Fruit fly (Drosophila melanogaster) whole organism, wandering third instar larva: ENCODE measurements around the gene CG42526.

ENCODE experiments used
- Abd-B ChIP-seq: fragments of >200 bp; optimal IDR thresholded peaks from 2 replicates; lab custom pipeline; 2017; ENCODE audit warnings: missing biosample characterization, missing genetic modification characterization
- CG32264 ChIP-seq: fragments of 200-800 bp; sonication (Bioruptor generic); optimal IDR thresholded peaks from 2 replicates; lab custom pipeline; 2016; ENCODE audit warnings: missing biosample characterization, missing genetic modification characterization
- CG9705 ChIP-seq: fragments of 200-800 bp; sonication (Bioruptor generic); optimal IDR thresholded peaks from 2 replicates; lab custom pipeline; 2018; ENCODE audit warnings: missing biosample characterization, mild to moderate bottlenecking, missing genetic modification characterization
- CrebA ChIP-seq: fragments of 200-800 bp; sonication (Bioruptor generic); optimal IDR thresholded peaks from 2 replicates; lab custom pipeline; 2016; ENCODE audit warnings: missing biosample characterization, mild to moderate bottlenecking, missing genetic modification characterization, borderline replicate concordance
- Dfd ChIP-seq: fragments of >200 bp; optimal IDR thresholded peaks from 2 replicates; lab custom pipeline; 2017; ENCODE audit warnings: missing biosample characterization, missing genetic modification characterization
- Dif ChIP-seq: fragments of 200-275, 200-300 bp; sonication (Bioruptor generic); optimal IDR thresholded peaks from 2 replicates; lab custom pipeline; 2018; ENCODE audit warnings: missing biosample characterization, missing genetic modification characterization; ENCODE audit not compliant: partially characterized antibody
- GATAd ChIP-seq: sonication (Bioruptor generic); optimal IDR thresholded peaks from 2 replicates; lab custom pipeline; 2016; ENCODE audit warnings: missing biosample characterization, missing genetic modification characterization
- Hnf4 ChIP-seq: fragments of 200-800 bp; sonication (Bioruptor generic); optimal IDR thresholded peaks from 2 replicates; lab custom pipeline; 2016; ENCODE audit warnings: missing biosample characterization, mild to moderate bottlenecking, missing genetic modification characterization
- Hr78 ChIP-seq: fragments of >200 bp; optimal IDR thresholded peaks from 2 replicates; lab custom pipeline; 2017; ENCODE audit warnings: missing biosample characterization, missing genetic modification characterization
- Hr83 ChIP-seq: fragments of 200-300 bp; sonication (Bioruptor generic); optimal IDR thresholded peaks from 2 replicates; lab custom pipeline; 2016; ENCODE audit warnings: missing biosample characterization, mild to moderate bottlenecking, missing genetic modification characterization, moderate library complexity; ENCODE audit not compliant: poor library complexity, severe bottlenecking
- Jra ChIP-seq: sonication (Bioruptor generic); optimal IDR thresholded peaks from 2 replicates; lab custom pipeline; 2016; ENCODE audit warnings: missing biosample characterization, missing genetic modification characterization
- Myc ChIP-seq: fragments of >200 bp; optimal IDR thresholded peaks from 2 replicates; lab custom pipeline; 2017
- N ChIP-seq: fragments of >200 bp; optimal IDR thresholded peaks from 2 replicates; lab custom pipeline; 2018; ENCODE audit warnings: missing biosample characterization, missing external identifiers, missing genetic modification characterization
- OdsH ChIP-seq: fragments of 200-800 bp; sonication (Bioruptor generic); optimal IDR thresholded peaks from 2 replicates; lab custom pipeline; 2016; ENCODE audit warnings: missing biosample characterization, mild to moderate bottlenecking, missing genetic modification characterization
- Rel ChIP-seq, 2 experiments: fragments of 200-800 bp; sonication (Bioruptor generic) in 1 of 2; optimal IDR thresholded peaks; 2 replicates in 1 of 2; 3 replicates in 1 of 2; lab custom pipeline; 2016 to 2019; ENCODE audit warnings: mild to moderate bottlenecking in 2 of 2, missing biosample characterization in 2 of 2, missing genetic modification characterization in 2 of 2, moderate library complexity in 1 of 2
- Sp1 ChIP-seq: fragments of 200-800 bp; sonication (Bioruptor generic); optimal IDR thresholded peaks from 3 replicates; lab custom pipeline; 2019; ENCODE audit warnings: missing biosample characterization, mild to moderate bottlenecking, missing genetic modification characterization, moderate library complexity
- Vsx2 ChIP-seq: fragments of 200-300, 225-300 bp; sonication (Bioruptor generic); optimal IDR thresholded peaks from 2 replicates; lab custom pipeline; 2018; ENCODE audit warnings: missing biosample characterization, missing genetic modification characterization; ENCODE audit not compliant: partially characterized antibody
- br ChIP-seq: fragments of 200-800 bp; sonication (Bioruptor generic); optimal IDR thresholded peaks from 2 replicates; lab custom pipeline; 2016; ENCODE audit warnings: missing biosample characterization, missing genetic modification characterization
- brk ChIP-seq: fragments of 200-800 bp; sonication (Bioruptor generic); optimal IDR thresholded peaks from 2 replicates; lab custom pipeline; 2016; ENCODE audit warnings: missing biosample characterization, mild to moderate bottlenecking, missing genetic modification characterization
- dl ChIP-seq, 2 experiments: fragments of 175-275, 200-275 bp in 1 of 2; fragments of 200-275 bp in 1 of 2; sonication (Bioruptor generic); optimal IDR thresholded peaks; lab custom pipeline; 2018; ENCODE audit warnings: mild to moderate bottlenecking in 2 of 2, missing biosample characterization in 2 of 2, missing genetic modification characterization in 2 of 2, moderate library complexity in 2 of 2; ENCODE audit not compliant: partially characterized antibody in 2 of 2, insufficient read depth in 1 of 2
- dmrt93B ChIP-seq: fragments of 200-800 bp; sonication (Bioruptor generic); optimal IDR thresholded peaks from 2 replicates; lab custom pipeline; 2018; ENCODE audit warnings: missing biosample characterization, mild to moderate bottlenecking, missing genetic modification characterization
- dsf ChIP-seq: sonication (Bioruptor generic); optimal IDR thresholded peaks from 2 replicates; lab custom pipeline; 2016; ENCODE audit warnings: missing biosample characterization, missing genetic modification characterization, borderline replicate concordance
- foxo ChIP-seq, 2 experiments: fragments of 200-800 bp; sonication (Bioruptor generic); optimal IDR thresholded peaks; 2 replicates in 1 of 2; 3 replicates in 1 of 2; lab custom pipeline; 2016 to 2017; ENCODE audit warnings: missing biosample characterization in 2 of 2, missing genetic modification characterization in 2 of 2
- fru ChIP-seq: fragments of 200-800 bp; sonication (Bioruptor generic); optimal IDR thresholded peaks from 3 replicates; lab custom pipeline; 2016; ENCODE audit warnings: missing biosample characterization, mild to moderate bottlenecking, missing genetic modification characterization
- h ChIP-seq: fragments of 200-800 bp; sonication (Bioruptor generic); optimal IDR thresholded peaks from 3 replicates; lab custom pipeline; 2016; ENCODE audit warnings: missing biosample characterization, mild to moderate bottlenecking, missing genetic modification characterization
- jim ChIP-seq: fragments of 175-275, 200-325 bp; sonication (Bioruptor generic); optimal IDR thresholded peaks from 2 replicates; lab custom pipeline; 2016; ENCODE audit warnings: missing biosample characterization, mild to moderate bottlenecking, missing genetic modification characterization
- lola ChIP-seq: fragments of >200 bp; optimal IDR thresholded peaks from 2 replicates; lab custom pipeline; 2017; ENCODE audit warnings: missing biosample characterization, missing genetic modification characterization
- psq ChIP-seq: fragments of 200-800 bp; sonication (Bioruptor generic); optimal IDR thresholded peaks from 3 replicates; lab custom pipeline; 2017; ENCODE audit warnings: missing biosample characterization, mild to moderate bottlenecking, missing genetic modification characterization, moderate library complexity
- rgr ChIP-seq: fragments of 200-800 bp; sonication (Bioruptor generic); optimal IDR thresholded peaks from 3 replicates; lab custom pipeline; 2016; ENCODE audit warnings: missing biosample characterization, mild to moderate bottlenecking, missing genetic modification characterization
- sage ChIP-seq: fragments of 200-800 bp; sonication (Bioruptor generic); optimal IDR thresholded peaks from 2 replicates; lab custom pipeline; 2016; ENCODE audit warnings: missing biosample characterization, mild to moderate bottlenecking, missing genetic modification characterization
- sv ChIP-seq: fragments of 200-800 bp; sonication (Bioruptor generic); optimal IDR thresholded peaks from 3 replicates; lab custom pipeline; 2016; ENCODE audit warnings: missing biosample characterization, missing genetic modification characterization
- tai ChIP-seq: sonication (Bioruptor generic); optimal IDR thresholded peaks from 2 replicates; lab custom pipeline; 2016; ENCODE audit warnings: missing biosample characterization, missing genetic modification characterization
- woc ChIP-seq: sonication (Bioruptor generic); optimal IDR thresholded peaks from 2 replicates; lab custom pipeline; 2016; ENCODE audit warnings: missing biosample characterization, mild to moderate bottlenecking, missing genetic modification characterization

Gene CG42526

DNA sequence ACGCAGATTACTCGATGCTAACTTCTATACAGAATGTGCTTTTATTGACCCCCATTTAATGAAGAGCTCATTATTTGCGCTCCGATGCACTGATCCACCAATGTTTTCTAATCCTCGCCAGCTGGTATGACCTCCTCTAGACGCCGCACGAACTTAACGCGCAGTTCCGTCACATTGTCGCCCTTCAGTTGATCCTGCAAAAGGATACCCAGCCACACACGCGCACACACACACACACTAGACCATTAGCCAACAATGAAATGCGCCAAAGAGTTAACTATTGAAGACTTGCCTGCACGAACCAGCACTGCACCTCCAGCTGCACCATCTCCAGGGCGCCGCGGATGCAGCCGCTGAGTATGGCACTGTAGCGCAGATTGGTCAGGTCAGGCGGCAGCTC, 3.7 kb upstream of the CG42526 start:
- TF ChIP-seq Dfd (GFP tag; lab: Kevin White, UChicago) (peak; percentile 78), Dif (GFP tag; lab: Kevin White, UChicago) (no peak), CrebA (no peak), N (GFP tag; lab: Kevin White, UChicago) (no peak)

DNA sequence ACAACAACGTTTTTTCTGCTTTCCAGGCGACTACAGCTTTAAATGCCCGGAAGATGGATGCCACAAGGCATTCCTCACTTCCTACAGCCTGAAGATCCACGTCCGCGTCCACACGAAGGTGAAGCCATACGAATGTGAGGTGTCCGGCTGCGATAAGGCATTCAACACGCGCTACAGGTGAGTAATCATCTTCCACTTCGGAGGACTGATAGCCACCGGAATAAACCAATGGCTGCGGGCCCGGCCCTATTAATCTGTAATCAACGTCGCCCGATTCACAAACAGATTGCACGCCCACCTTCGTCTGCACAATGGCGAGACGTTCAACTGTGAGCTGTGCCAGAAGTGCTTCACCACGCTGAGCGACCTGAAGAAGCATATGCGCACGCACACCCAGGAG, 632 bp upstream of the CG42526 start:
- no peak for TF ChIP-seq N (GFP tag; lab: Kevin White, UChicago)
- TF ChIP-seq Rel (GFP tag; optimal IDR thresholded peaks at IDR 0.05; lab: Kevin White, UChicago): no peak
- TF ChIP-seq Rel (tag; optimal IDR thresholded peaks at IDR 0.05; lab: Kevin White, UChicago): peak; percentile 73
- no peak for TF ChIP-seq dmrt93B (GFP tag; lab: Kevin White, UChicago)
- peak; percentile 4 for TF ChIP-seq h

DNA sequence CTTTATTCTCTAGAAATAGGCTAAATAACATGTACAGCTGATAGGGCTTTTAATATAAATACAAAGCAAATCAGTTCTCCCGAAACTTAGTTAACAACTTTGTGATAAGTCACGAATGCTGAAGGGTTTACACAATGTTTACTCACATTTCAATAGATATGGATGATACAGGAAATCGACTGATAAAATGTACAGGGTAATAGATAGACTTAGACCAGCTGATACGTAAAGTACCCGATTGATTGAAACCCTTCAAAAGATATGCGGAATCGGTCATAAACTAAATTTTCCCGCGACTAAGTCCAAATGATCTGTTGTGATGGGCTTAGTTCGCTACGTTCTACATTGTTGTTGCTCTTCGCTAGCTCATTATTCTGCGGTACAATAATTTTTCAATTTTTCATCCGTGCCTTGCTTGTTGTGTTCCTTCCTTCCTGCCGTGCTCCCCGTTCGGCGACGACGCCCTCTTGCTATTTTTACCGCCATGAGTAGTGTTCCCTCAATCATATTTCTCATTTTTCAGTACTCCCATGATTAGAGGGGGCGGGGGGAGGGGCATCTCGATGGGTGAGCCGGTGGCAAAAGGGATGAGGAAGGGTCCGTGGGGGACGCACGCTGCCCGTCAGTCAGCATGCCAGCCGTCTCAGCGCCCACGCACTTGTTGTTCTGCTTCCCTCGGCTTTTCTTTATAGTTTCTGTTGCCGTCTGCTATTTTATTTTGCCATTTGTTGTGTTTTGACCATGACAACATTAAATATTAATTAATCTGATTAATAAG, 2.2 kb downstream of the CG42526 start:
- TF ChIP-seq tai (GFP tag; lab: Kevin White, UChicago): no peak
- TF ChIP-seq dsf (GFP tag; lab: Kevin White, UChicago): no peak
- TF ChIP-seq sage (GFP tag; lab: Kevin White, UChicago): no peak
- no peak for TF ChIP-seq Sp1 (GFP tag; lab: Kevin White, UChicago)
- TF ChIP-seq dmrt93B (GFP tag; lab: Kevin White, UChicago): no peak
- TF ChIP-seq GATAd (GFP tag; lab: Kevin White, UChicago): no peak
- TF ChIP-seq Hnf4 (GFP tag; lab: Kevin White, UChicago): no peak

DNA sequence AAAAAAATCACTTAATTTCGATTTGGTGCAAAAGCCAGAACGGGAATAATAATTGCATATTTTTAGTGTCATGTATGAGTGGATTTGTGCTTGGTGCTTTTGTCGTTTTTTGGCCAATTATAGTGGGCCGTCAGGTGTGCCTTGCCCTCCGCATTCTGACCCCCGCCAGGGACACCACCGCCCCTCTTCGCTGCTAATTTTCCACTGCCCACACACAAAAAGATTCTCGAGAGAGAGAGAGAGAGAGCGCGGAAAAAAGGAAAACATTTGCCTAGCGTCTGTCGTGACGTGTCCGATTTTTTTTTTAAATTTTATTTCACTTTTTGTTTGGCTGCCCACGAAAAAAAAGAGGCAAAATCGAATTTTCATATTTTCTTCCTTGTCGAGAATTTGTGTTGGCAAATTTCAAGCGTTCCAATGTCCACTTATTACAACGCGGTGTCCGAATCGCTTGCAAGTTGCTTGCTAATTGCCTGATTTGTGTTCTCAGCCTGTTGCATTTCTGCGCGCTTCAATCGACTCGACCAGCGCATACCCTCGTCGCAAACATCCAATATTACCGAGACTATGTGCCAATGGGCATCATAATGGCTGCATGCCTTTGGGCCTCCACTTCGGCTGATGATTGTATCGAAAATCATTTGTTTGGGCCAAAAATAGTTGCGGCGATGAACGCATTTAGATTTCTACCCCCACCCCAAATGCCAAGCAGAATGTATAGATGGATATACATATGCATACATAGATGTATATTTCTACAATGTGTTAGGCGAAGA, 3.2 kb downstream of the CG42526 start:
- TF ChIP-seq Myc (no peak), rgr (GFP tag; lab: Kevin White, UChicago) (no peak), Dif (GFP tag; lab: Kevin White, UChicago) (peak; percentile 7), Vsx2 (GFP tag; lab: Kevin White, UChicago) (no peak), Hr83 (GFP tag; lab: Kevin White, UChicago) (no peak), woc (GFP tag; lab: Kevin White, UChicago) (no peak), psq (no peak), N (GFP tag; lab: Kevin White, UChicago) (no peak)

DNA sequence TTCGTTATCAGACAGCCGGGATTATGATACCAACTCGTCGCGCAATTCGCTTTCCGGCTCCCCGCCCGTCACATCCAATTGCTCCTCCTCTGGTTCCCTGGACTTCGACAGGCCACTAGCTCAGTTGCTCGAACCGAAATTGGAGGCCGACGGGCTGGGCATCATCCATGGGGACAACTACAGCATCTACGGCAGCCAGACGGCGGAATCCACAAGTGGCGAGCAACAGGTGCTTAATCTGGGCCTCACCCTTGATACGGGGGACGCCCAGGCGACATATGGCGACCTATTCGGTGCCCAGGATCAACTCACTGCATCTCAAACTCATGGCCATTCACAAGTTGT, 4.6 kb downstream of the CG42526 start:
- TF ChIP-seq CG9705 (GFP tag; lab: Kevin White, UChicago) (no peak), fru (GFP tag; lab: Kevin White, UChicago) (no peak), OdsH (GFP tag; lab: Kevin White, UChicago) (no peak), Sp1 (GFP tag; lab: Kevin White, UChicago) (no peak), br (GFP tag; lab: Kevin White, UChicago) (no peak), woc (GFP tag; lab: Kevin White, UChicago) (no peak)

DNA sequence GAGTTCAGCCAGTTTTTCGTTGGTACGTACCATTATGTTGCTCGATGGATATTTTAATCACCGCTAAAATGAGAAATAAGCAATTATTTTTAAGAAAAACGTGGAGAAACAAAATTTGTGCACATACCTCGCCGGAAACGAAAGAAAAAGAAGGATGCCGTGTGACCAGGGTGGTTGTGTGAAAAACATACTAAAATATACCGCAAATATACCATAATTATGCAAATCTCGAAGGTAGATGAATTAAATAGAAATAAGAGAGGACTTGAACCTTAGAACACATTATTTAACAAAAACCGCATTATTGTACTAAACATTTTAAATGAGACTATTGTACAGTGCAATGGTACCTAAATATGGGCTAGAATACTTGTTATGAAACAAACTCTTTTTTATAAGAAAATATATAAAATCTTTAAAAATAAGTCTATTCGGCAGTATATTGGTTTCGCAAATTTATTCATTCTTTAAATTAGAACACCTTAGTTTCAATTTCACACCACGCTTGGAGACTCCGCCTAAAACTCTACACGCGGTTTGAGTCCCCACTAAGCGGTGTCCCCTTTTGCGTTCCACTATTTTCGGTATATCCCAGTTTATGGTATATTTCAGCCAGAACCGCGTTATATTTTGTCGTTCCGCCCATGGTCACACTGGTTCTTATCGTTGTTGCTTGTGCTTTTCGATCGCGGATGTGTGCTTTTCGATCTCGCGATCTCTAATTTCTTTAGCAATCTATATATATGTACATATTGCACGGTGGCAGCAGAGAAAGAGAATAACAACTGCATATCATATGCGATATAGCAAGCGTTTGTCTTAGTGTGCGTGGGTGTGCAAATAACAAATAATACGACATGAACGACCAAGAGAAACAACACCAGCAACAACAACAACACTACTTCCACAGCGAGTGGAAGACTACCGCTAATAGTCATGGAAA, 5.3 kb downstream of the CG42526 start, which contains the start of the genes RpS17 and MTF-1:
RpS17 (minus strand) TSS at position 157 of the 943 bp plus-strand sequence.
MTF-1 (plus strand) TSS at position 648 of the 943 bp plus-strand sequence.
- TF ChIP-seq Sp1 (GFP tag; lab: Kevin White, UChicago): peak; percentile 76
- TF ChIP-seq Abd-B (GFP tag; lab: Kevin White, UChicago): no peak
- no peak for TF ChIP-seq lola (GFP tag; lab: Kevin White, UChicago)
- no peak for TF ChIP-seq jim
- peak; percentile 31 for TF ChIP-seq h
- peak; percentile 76 for TF ChIP-seq rgr (GFP tag; lab: Kevin White, UChicago)
- TF ChIP-seq CrebA: no peak
- no peak for TF ChIP-seq dl (GFP tag; optimal IDR thresholded peaks at IDR 0.05; lab: Kevin White, UChicago; ENCODE audit: insufficient read depth in 1 of 2, partially characterized antibody in 2 of 2)
- peak; percentile 36 for TF ChIP-seq brk
- TF ChIP-seq Myc: peak; percentile 93
- TF ChIP-seq sv (GFP tag; lab: Kevin White, UChicago): peak; percentile 44
- peak in 1 of 2 experiments; percentile 41 for TF ChIP-seq foxo (GFP tag; optimal IDR thresholded peaks at IDR 0.05; lab: Kevin White, UChicago)
- no peak for TF ChIP-seq Dif (GFP tag; lab: Kevin White, UChicago)
- TF ChIP-seq CG32264: no peak
- peak; percentile 28 for TF ChIP-seq dmrt93B (GFP tag; lab: Kevin White, UChicago)
- no peak for TF ChIP-seq Hr78
- TF ChIP-seq Jra: no peak
- no peak for TF ChIP-seq Rel (GFP tag; optimal IDR thresholded peaks at IDR 0.05; lab: Kevin White, UChicago)
- peak; percentile 86 for TF ChIP-seq Rel (tag; optimal IDR thresholded peaks at IDR 0.05; lab: Kevin White, UChicago)
- TF ChIP-seq psq: peak; percentile 9
